Fruit fly (Drosophila melanogaster) whole organism, embryonic: ENCODE results near the gene Art4.
A peak's percentile ranks its signal among the peaks of the same experiment; 100 is the strongest.

Experiments used
- B-H2 ChIP-seq: fragments of 200-800 bp; sonication (Bioruptor generic); optimal IDR thresholded peaks from 2 replicates; lab custom pipeline; 2018; ENCODE audit warnings: missing biosample characterization, mild to moderate bottlenecking, missing genetic modification characterization
- CG10321 ChIP-seq: fragments of 200-800 bp; sonication (Bioruptor generic); IDR thresholded peaks from 2 replicates; pipeline ENCODE4 v1.3.6; 2022; ENCODE audit warnings: missing biosample characterization, missing genetic modification characterization
- CG10543 ChIP-seq: fragments of 200-800 bp; sonication (Bioruptor generic); optimal IDR thresholded peaks from 3 replicates; lab custom pipeline; 2017; ENCODE audit warnings: missing biosample characterization, mild to moderate bottlenecking, missing genetic modification characterization, moderate library complexity
- CG13287 ChIP-seq: fragments of 200-800 bp; sonication (Bioruptor generic); IDR thresholded peaks from 2 replicates; pipeline ENCODE4 v1.3.6; 2022; ENCODE audit warnings: missing biosample characterization, missing genetic modification characterization; ENCODE audit not compliant: partially characterized antibody
- CG13296 ChIP-seq: fragments of 200-800 bp; sonication (Bioruptor generic); optimal IDR thresholded peaks from 3 replicates; lab custom pipeline; 2018; ENCODE audit warnings: missing biosample characterization, mild to moderate bottlenecking, missing genetic modification characterization
- CG13424 ChIP-seq: fragments of 200-800 bp; sonication (Bioruptor generic); optimal IDR thresholded peaks from 2 replicates; lab custom pipeline; 2019; ENCODE audit warnings: missing biosample characterization, mild to moderate bottlenecking, missing genetic modification characterization, moderate library complexity
- CG14014 ChIP-seq: fragments of 200-800 bp; sonication (Bioruptor generic); IDR thresholded peaks from 2 replicates; pipeline ENCODE4 v1.3.6; 2022; ENCODE audit warnings: missing biosample characterization, missing genetic modification characterization
- CG14050 ChIP-seq: fragments of 200-800 bp; sonication (Bioruptor generic); IDR thresholded peaks from 3 replicates; pipeline ENCODE4 v1.3.6; 2022; ENCODE audit warnings: missing biosample characterization, missing genetic modification characterization
- CG14667 ChIP-seq: fragments of 200-800 bp; sonication (Bioruptor generic); IDR thresholded peaks from 2 replicates; pipeline ENCODE4 v1.3.6; 2022; ENCODE audit warnings: missing biosample characterization, missing genetic modification characterization
- CG17186 ChIP-seq: fragments of 200-800 bp; sonication (Bioruptor generic); optimal IDR thresholded peaks from 3 replicates; lab custom pipeline; 2017; ENCODE audit warnings: missing biosample characterization, missing genetic modification reagents, missing genetic modification characterization
- CG17912 ChIP-seq: fragments of 200-800 bp; sonication (Bioruptor generic); optimal IDR thresholded peaks from 2 replicates; lab custom pipeline; 2018; ENCODE audit warnings: missing biosample characterization, mild to moderate bottlenecking, missing genetic modification characterization
- CG18011 ChIP-seq: fragments of 200-800 bp; sonication (Bioruptor generic); optimal IDR thresholded peaks from 2 replicates; lab custom pipeline; 2017; ENCODE audit warnings: missing biosample characterization, missing genetic modification characterization, mild to moderate bottlenecking, moderate library complexity, missing genotype
- CG1832 ChIP-seq: fragments of 200-800 bp; sonication (Bioruptor generic); optimal IDR thresholded peaks from 2 replicates; lab custom pipeline; 2017; ENCODE audit warnings: missing biosample characterization, mild to moderate bottlenecking, missing genetic modification characterization, inconsistent platforms
- CG2129 ChIP-seq: fragments of 200-800 bp; sonication (Bioruptor generic); IDR thresholded peaks from 2 replicates; pipeline ENCODE4 v1.3.6; 2022; ENCODE audit warnings: missing biosample characterization, missing genetic modification characterization; ENCODE audit not compliant: partially characterized antibody
- CG2712 ChIP-seq: fragments of 200-800 bp; optimal IDR thresholded peaks from 3 replicates; lab custom pipeline; 2019; ENCODE audit warnings: missing biosample characterization, mild to moderate bottlenecking, missing genetic modification characterization, moderate library complexity
- CG30403 ChIP-seq: fragments of 200-800 bp; sonication (Bioruptor generic); optimal IDR thresholded peaks from 3 replicates; lab custom pipeline; 2016; ENCODE audit warnings: missing biosample characterization, missing genetic modification characterization
- CG30431 ChIP-seq: fragments of 200-800 bp; sonication (Bioruptor generic); optimal IDR thresholded peaks from 2 replicates; lab custom pipeline; 2017; ENCODE audit warnings: missing biosample characterization, missing genetic modification characterization
- CG34376 ChIP-seq: fragments of 200-800 bp; sonication (Bioruptor generic); optimal IDR thresholded peaks from 2 replicates; lab custom pipeline; 2018; ENCODE audit warnings: missing biosample characterization, mild to moderate bottlenecking, missing genetic modification characterization
- CG3995 ChIP-seq: fragments of 200-800 bp; sonication (Bioruptor generic); optimal IDR thresholded peaks from 3 replicates; lab custom pipeline; 2016; ENCODE audit warnings: missing biosample characterization, missing genetic modification characterization
- CG7745 ChIP-seq: fragments of 200-800 bp; sonication (Bioruptor generic); optimal IDR thresholded peaks from 2 replicates; lab custom pipeline; 2018; ENCODE audit warnings: missing biosample characterization, mild to moderate bottlenecking, missing genetic modification characterization, moderate library complexity
- Dek ChIP-seq: fragments of 200-800 bp; sonication (Bioruptor generic); optimal IDR thresholded peaks from 3 replicates; lab custom pipeline; 2019; ENCODE audit warnings: missing biosample characterization, mild to moderate bottlenecking, missing genetic modification characterization, moderate library complexity
- Elba2 ChIP-seq: fragments of 200-800 bp; sonication (Bioruptor generic); optimal IDR thresholded peaks from 3 replicates; lab custom pipeline; 2016; ENCODE audit warnings: missing biosample characterization, missing genetic modification characterization
- Ets65A ChIP-seq: fragments of 200-800 bp; sonication (Bioruptor generic); peaks from one replicate; lab custom pipeline; 2016; ENCODE audit warnings: missing biosample characterization, missing genetic modification characterization
- Fer3 ChIP-seq: fragments of 200-800 bp; sonication (Bioruptor generic); optimal IDR thresholded peaks from 2 replicates; lab custom pipeline; 2018; ENCODE audit warnings: missing biosample characterization, mild to moderate bottlenecking, missing genetic modification characterization, moderate library complexity
- HmgZ ChIP-seq: fragments of 200-800 bp; sonication (Bioruptor generic); optimal IDR thresholded peaks from 2 replicates; lab custom pipeline; 2018; ENCODE audit warnings: missing biosample characterization, mild to moderate bottlenecking, missing genetic modification characterization
- Hr78 ChIP-seq, 2 experiments: fragments of 200-800 bp in 1 of 2; fragments of >200 bp in 1 of 2; sonication (Bioruptor generic) in 1 of 2; optimal IDR thresholded peaks; 2 replicates each; lab custom pipeline; 2017 to 2019; ENCODE audit warnings: missing biosample characterization in 2 of 2, missing genetic modification characterization in 2 of 2, mild to moderate bottlenecking in 1 of 2, moderate library complexity in 1 of 2
- Opbp ChIP-seq: fragments of 200-800 bp; sonication (Bioruptor generic); IDR thresholded peaks from 3 replicates; pipeline ENCODE4 v1.3.6; 2022; ENCODE audit warnings: missing biosample characterization, missing genetic modification characterization; ENCODE audit not compliant: partially characterized antibody
- Stat92E ChIP-seq, 3 experiments: fragments of >200 bp in 2 of 3; fragments of 200-800 bp in 1 of 3; sonication (Bioruptor generic) in 1 of 3; optimal IDR thresholded peaks; 2 replicates each; lab custom pipeline; 2017 to 2019; ENCODE audit warnings: missing biosample characterization in 3 of 3, missing genetic modification characterization in 3 of 3, mild to moderate bottlenecking in 1 of 3, moderate library complexity in 1 of 3
- Tbp ChIP-seq: fragments of >200 bp; optimal IDR thresholded peaks from 2 replicates; lab custom pipeline; 2018; ENCODE audit warnings: missing biosample characterization, missing genetic modification characterization
- al ChIP-seq: fragments of 200-800 bp; sonication (Bioruptor generic); IDR thresholded peaks from 2 replicates; pipeline ENCODE4 v1.3.6; 2022; ENCODE audit warnings: missing biosample characterization, missing genetic modification characterization
- ara ChIP-seq: fragments of 200-800 bp; sonication (Bioruptor generic); IDR thresholded peaks from 2 replicates; pipeline ENCODE4 v1.3.6; 2022; ENCODE audit warnings: missing biosample characterization, missing genetic modification characterization
- chinmo ChIP-seq: fragments of 200-800 bp; sonication (Bioruptor generic); IDR thresholded peaks from 4 replicates; pipeline ENCODE4 v1.3.6; 2022; ENCODE audit warnings: missing biosample characterization, missing genetic modification characterization; ENCODE audit not compliant: partially characterized antibody
- danr ChIP-seq: fragments of 200-800 bp; sonication (Bioruptor generic); IDR thresholded peaks from 2 replicates; pipeline ENCODE4 v1.3.6; 2022; ENCODE audit warnings: missing biosample characterization, missing genetic modification characterization
- her ChIP-seq: fragments of 200-800 bp; sonication (Bioruptor generic); optimal IDR thresholded peaks from 2 replicates; lab custom pipeline; 2016; ENCODE audit warnings: missing biosample characterization, missing genetic modification characterization
- jing ChIP-seq: fragments of 200-800 bp; sonication (Bioruptor generic); optimal IDR thresholded peaks from 2 replicates; lab custom pipeline; 2018; ENCODE audit warnings: missing biosample characterization, mild to moderate bottlenecking, missing genetic modification characterization
- lmd ChIP-seq: fragments of 200-800 bp; sonication (Bioruptor generic); IDR thresholded peaks from 2 replicates; pipeline ENCODE4 v1.3.6; 2022; ENCODE audit warnings: missing biosample characterization, missing genetic modification characterization
- nau ChIP-seq: fragments of 200-800 bp; sonication (Bioruptor generic); optimal IDR thresholded peaks from 3 replicates; lab custom pipeline; 2017; ENCODE audit warnings: missing biosample characterization, mild to moderate bottlenecking, missing genetic modification characterization, missing genetic modification reagents
- pho ChIP-seq: fragments of 200-800 bp; sonication (Bioruptor generic); optimal IDR thresholded peaks from 2 replicates; lab custom pipeline; 2016; ENCODE audit warnings: missing biosample characterization, missing genetic modification characterization
- pros ChIP-seq: fragments of 200-800 bp; sonication (Bioruptor generic); optimal IDR thresholded peaks from 3 replicates; lab custom pipeline; 2019; ENCODE audit warnings: missing biosample characterization, mild to moderate bottlenecking, missing genetic modification characterization, moderate library complexity
- repo ChIP-seq: fragments of 200-800 bp; sonication (Bioruptor generic); optimal IDR thresholded peaks from 2 replicates; lab custom pipeline; 2016; ENCODE audit warnings: missing biosample characterization, missing genetic modification characterization
- sd ChIP-seq: fragments of 200-800 bp; sonication (Bioruptor generic); optimal IDR thresholded peaks from 3 replicates; lab custom pipeline; 2018; ENCODE audit warnings: missing biosample characterization, mild to moderate bottlenecking, missing genetic modification characterization, moderate library complexity
- sens ChIP-seq: fragments of 200-800 bp; sonication (Bioruptor generic); peaks from one replicate; lab custom pipeline; 2016; ENCODE audit warnings: missing biosample characterization, missing genetic modification characterization
- shn ChIP-seq: fragments of 200-800 bp; sonication (Bioruptor generic); optimal IDR thresholded peaks from 3 replicates; lab custom pipeline; 2016; ENCODE audit warnings: missing biosample characterization, missing genetic modification characterization
- tna ChIP-seq: fragments of 200-800 bp; sonication (Bioruptor generic); IDR thresholded peaks from 2 replicates; pipeline ENCODE4 v1.3.6; 2022; ENCODE audit warnings: missing biosample characterization, missing genetic modification characterization; ENCODE audit not compliant: partially characterized antibody
- trem ChIP-seq: fragments of 200-800 bp; optimal IDR thresholded peaks from 3 replicates; lab custom pipeline; 2019; ENCODE audit warnings: missing biosample characterization, mild to moderate bottlenecking, missing genetic modification characterization, moderate library complexity
- tx ChIP-seq: fragments of 200-800 bp; sonication (Bioruptor generic); optimal IDR thresholded peaks from 2 replicates; lab custom pipeline; 2016; ENCODE audit warnings: missing biosample characterization, missing genetic modification characterization
- unpg ChIP-seq: fragments of 200-800 bp; sonication (Bioruptor generic); optimal IDR thresholded peaks from 3 replicates; lab custom pipeline; 2018; ENCODE audit warnings: missing biosample characterization, mild to moderate bottlenecking, missing genetic modification characterization, moderate library complexity
- vvl ChIP-seq: fragments of 200-800 bp; sonication (Bioruptor generic); IDR thresholded peaks from 2 replicates; pipeline ENCODE4 v1.3.6; 2022; ENCODE audit warnings: missing biosample characterization, missing genetic modification characterization
- z ChIP-seq: fragments of 200-800 bp; sonication (Bioruptor generic); IDR thresholded peaks from 3 replicates; pipeline ENCODE4 v1.3.6; 2022; ENCODE audit warnings: missing biosample characterization, missing genetic modification characterization

Art4 gene

DNA sequence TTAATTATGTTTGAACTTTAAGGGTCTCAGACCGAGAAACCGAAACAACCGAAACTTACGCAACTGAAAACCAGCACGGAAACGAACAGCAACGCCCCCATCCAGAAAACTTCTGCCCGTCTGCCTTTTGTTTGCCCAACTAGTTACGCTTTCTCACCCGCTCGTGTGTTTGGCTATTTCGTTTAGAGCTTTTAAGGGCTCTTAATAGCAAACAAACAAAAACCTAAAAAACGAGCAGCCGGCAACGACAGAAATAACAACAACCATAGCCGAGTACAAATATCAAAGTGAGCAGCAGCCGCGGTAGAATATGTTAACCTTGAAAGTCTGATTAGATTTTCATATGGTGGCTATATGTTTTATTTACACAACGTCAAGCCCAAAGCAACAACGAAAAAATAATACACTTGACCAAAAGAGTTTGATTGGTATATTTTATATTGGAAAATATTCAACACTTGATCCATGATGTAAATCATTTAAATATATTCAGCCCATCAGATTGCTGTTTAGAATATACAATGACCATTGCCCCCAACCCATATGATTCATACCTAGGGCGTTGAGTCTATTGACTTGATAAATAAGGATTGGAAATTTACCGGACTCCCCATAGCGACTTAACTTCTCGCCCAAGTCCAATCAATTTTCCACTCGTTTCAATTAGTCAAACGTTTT lies 41.3 kb downstream of the Art4 start (continued):
- TF ChIP-seq Hr78 (GFP tag; optimal IDR thresholded peaks at IDR 0.05; lab: Kevin White, UChicago) (peak in 1 of 2 experiments; percentile 56), jing (GFP tag; lab: Kevin White, UChicago) (no peak), CG10321 (GFP tag; lab: Robert Waterston, UW) (no peak), chinmo (GFP tag; lab: Robert Waterston, UW) (peak; percentile 81; the same call in 3 of the 4 replicates), CG2712 (tag; lab: Kevin White, UChicago) (no peak), sens (peak; percentile 59), tx (no peak), CG3995 (GFP tag; lab: Kevin White, UChicago) (no peak), CG2129 (GFP tag; lab: Robert Waterston, UW) (no peak), CG13287 (no peak), CG18011 (GFP tag; lab: Kevin White, UChicago) (peak; percentile 32), Tbp (GFP tag; lab: Kevin White, UChicago) (no peak), Fer3 (tag; lab: Kevin White, UChicago) (no peak), repo (GFP tag; lab: Kevin White, UChicago) (no peak), CG13424 (no peak), CG14050 (no peak), pros (GFP tag; lab: Kevin White, UChicago) (no peak), CG30403 (no peak), her (GFP tag; lab: Kevin White, UChicago) (no peak), tna (GFP tag; lab: Robert Waterston, UW) (no peak), CG17912 (GFP tag; lab: Kevin White, UChicago) (peak; percentile 10), ara (GFP tag; lab: Robert Waterston, UW) (no peak), B-H2 (GFP tag; lab: Kevin White, UChicago) (peak; percentile 41), sd (tag; lab: Kevin White, UChicago) (peak; percentile 85), Dek (tag; lab: Kevin White, UChicago) (no peak), CG13296 (GFP tag; lab: Kevin White, UChicago) (peak; percentile 35), CG7745 (tag; lab: Kevin White, UChicago) (no peak), Opbp (GFP tag; lab: Robert Waterston, UW) (no peak), lmd (no peak), CG1832 (GFP tag; lab: Kevin White, UChicago) (no peak), Stat92E (GFP tag; optimal IDR thresholded peaks at IDR 0.05; lab: Kevin White, UChicago) (no peak), Ets65A (GFP tag; lab: Kevin White, UChicago) (no peak), CG17186 (GFP tag; lab: Kevin White, UChicago) (no peak), pho (peak; percentile 10), CG10543 (peak; percentile 78), trem (tag; lab: Kevin White, UChicago) (no peak), CG14667 (GFP tag; lab: Robert Waterston, UW) (no peak), al (GFP tag; lab: Robert Waterston, UW) (no peak), unpg (GFP tag; lab: Kevin White, UChicago) (peak; percentile 5), nau (peak; percentile 57), CG14014 (GFP tag; lab: Robert Waterston, UW) (peak; percentile 5; the same call in 1 of the 2 replicates), CG30431 (no peak), Elba2 (GFP tag; lab: Kevin White, UChicago) (no peak), HmgZ (peak; percentile 50), danr (GFP tag; lab: Robert Waterston, UW) (no peak), CG34376 (peak; percentile 76), z (GFP tag; lab: Robert Waterston, UW) (no peak), shn (GFP tag; lab: Kevin White, UChicago) (no peak), vvl (GFP tag; lab: Robert Waterston, UW) (peak; percentile 54; the same call in 1 of the 2 replicates)
